Worm (Caenorhabditis elegans) whole organism, early embryonic: Measurements from ENCODE around the gene lap-1.
A peak's percentile ranks its signal among the peaks of the same experiment; 100 is the strongest.

ENCODE experiments used
- B0310.2 ChIP-seq: sonication (generic microtip); optimal IDR thresholded peaks from 2 replicates; lab custom pipeline; 2016; ENCODE audit warnings: mild to moderate bottlenecking, missing genetic modification characterization, missing compliant biosample characterization
- F13C5.2 ChIP-seq: sonication (generic microtip); optimal IDR thresholded peaks from 2 replicates; lab custom pipeline; 2017; ENCODE audit warnings: mild to moderate bottlenecking, missing genetic modification characterization, inconsistent platforms, missing compliant biosample characterization
- aly-1 ChIP-seq: sonication (generic microtip); optimal IDR thresholded peaks from 2 replicates; lab custom pipeline; 2016; ENCODE audit warnings: missing genetic modification characterization, missing compliant biosample characterization
- ama-1 ChIP-seq: fragments of 150-350 bp; optimal IDR thresholded peaks from 2 replicates; lab custom pipeline; 2014
- ceh-13 ChIP-seq: fragments of 200-800 bp; sonication (Bioruptor generic); optimal IDR thresholded peaks from 2 replicates; lab custom pipeline; 2018; ENCODE audit warnings: mild to moderate bottlenecking, missing genetic modification characterization, missing compliant biosample characterization
- ceh-36 ChIP-seq: sonication (generic microtip); optimal IDR thresholded peaks from 2 replicates; lab custom pipeline; 2016; ENCODE audit warnings: missing genetic modification characterization, inconsistent platforms, missing compliant biosample characterization
- ets-7 ChIP-seq: sonication (generic microtip); optimal IDR thresholded peaks from 2 replicates; lab custom pipeline; 2016; ENCODE audit warnings: missing genotype, missing genetic modification characterization, missing compliant biosample characterization
- flt-1 ChIP-seq: fragments of 200-800 bp; sonication (Bioruptor generic); IDR thresholded peaks from 2 replicates; pipeline ENCODE4 v1.3.6; 2022; ENCODE audit warnings: missing genetic modification characterization, missing compliant biosample characterization
- hmbx-1 ChIP-seq: sonication (generic microtip); optimal IDR thresholded peaks from 2 replicates; lab custom pipeline; 2016; ENCODE audit warnings: mild to moderate bottlenecking, missing genetic modification characterization, missing compliant biosample characterization
- hmg-4 ChIP-seq: fragments of 200-800 bp; sonication (Bioruptor generic); optimal IDR thresholded peaks from 2 replicates; lab custom pipeline; 2018; ENCODE audit warnings: mild to moderate bottlenecking, missing genetic modification characterization, missing compliant biosample characterization
- hnd-1 ChIP-seq: sonication (generic microtip); optimal IDR thresholded peaks from 2 replicates; lab custom pipeline; 2016; ENCODE audit warnings: missing genetic modification characterization, missing compliant biosample characterization
- pes-1 ChIP-seq: fragments of 200-800 bp; sonication (Bioruptor generic); IDR thresholded peaks from 2 replicates; pipeline ENCODE4 v1.3.6; 2022; ENCODE audit warnings: missing genetic modification reagents, missing genetic modification characterization, missing compliant biosample characterization
- scrt-1 ChIP-seq: fragments of 200-800 bp; sonication (Bioruptor generic); IDR thresholded peaks from 2 replicates; pipeline ENCODE4 v1.3.6; 2022; ENCODE audit warnings: missing genetic modification characterization, missing compliant biosample characterization
- sea-1 ChIP-seq: fragments of 200-800 bp; sonication (Bioruptor generic); conservative IDR thresholded peaks from 2 replicates; pipeline ENCODE4 v1.3.6; 2022; ENCODE audit warnings: missing genetic modification characterization, missing compliant biosample characterization
- tbx-11 ChIP-seq: fragments of 200-800 bp; sonication (Bioruptor generic); IDR thresholded peaks from 2 replicates; pipeline ENCODE4 v1.3.6; 2022; ENCODE audit warnings: missing genetic modification characterization, missing compliant biosample characterization
- tbx-37 ChIP-seq: fragments of 200-800 bp; sonication (Bioruptor generic); conservative IDR thresholded peaks from 2 replicates; pipeline ENCODE4 v1.3.6; 2022; ENCODE audit warnings: missing genetic modification reagents, missing genetic modification characterization, missing compliant biosample characterization
- tra-4 ChIP-seq: sonication (generic microtip); optimal IDR thresholded peaks from 2 replicates; lab custom pipeline; 2017; ENCODE audit warnings: missing genetic modification characterization, missing compliant biosample characterization

lap-1 gene

ce11 chrIII:8417192-8417967 lies 15.7 kb upstream of the lap-1 start:
- TF ChIP-seq F13C5.2 (peak; percentile 15), ceh-13 (GFP tag; lab: Kevin White, UChicago) (no peak), hmbx-1 (no peak), hnd-1 (tag; lab: Kevin White, UChicago) (no peak), ceh-36 (tag; lab: Kevin White, UChicago) (no peak), scrt-1 (GFP tag; lab: Robert Waterston, UW) (no peak), tra-4 (tag; lab: Kevin White, UChicago) (no peak), aly-1 (tag; lab: Kevin White, UChicago) (no peak), B0310.2 (tag; lab: Kevin White, UChicago) (peak; percentile 26), flt-1 (GFP tag; lab: Robert Waterston, UW) (0 out of 2 replicates have a peak, but pooled peaks have one; percentile 2), ets-7 (tag; lab: Kevin White, UChicago) (no peak), tbx-11 (GFP tag; lab: Robert Waterston, UW) (no peak), tbx-37 (GFP tag; lab: Robert Waterston, UW) (no peak), pes-1 (GFP tag; lab: Robert Waterston, UW) (no peak), sea-1 (GFP tag; lab: Robert Waterston, UW) (no peak), hmg-4 (GFP tag; lab: Kevin White, UChicago) (peak; percentile 47), ama-1 (lab: Kevin White, UChicago) (no peak)

ce11 chrIII:8416871-8417191 lies 15.1 kb upstream of the lap-1 start:
- TF ChIP-seq sea-1 (GFP tag; lab: Robert Waterston, UW) (no peak), hmg-4 (GFP tag; lab: Kevin White, UChicago) (no peak), hmbx-1 (no peak), F13C5.2 (no peak), ets-7 (tag; lab: Kevin White, UChicago) (no peak), scrt-1 (GFP tag; lab: Robert Waterston, UW) (no peak), hnd-1 (tag; lab: Kevin White, UChicago) (no peak), ceh-36 (tag; lab: Kevin White, UChicago) (no peak)

ce11 chrIII:8413501-8413900 lies 11.8 kb upstream of the lap-1 start:
- TF ChIP-seq tbx-37 (GFP tag; lab: Robert Waterston, UW), result no peak
- no peak for TF ChIP-seq tbx-11 (GFP tag; lab: Robert Waterston, UW)
- no peak for TF ChIP-seq F13C5.2
- TF ChIP-seq aly-1 (tag; lab: Kevin White, UChicago), result no peak
- TF ChIP-seq ama-1 (lab: Kevin White, UChicago), result no peak
- no peak for TF ChIP-seq hnd-1 (tag; lab: Kevin White, UChicago)
- no peak for TF ChIP-seq hmg-4 (GFP tag; lab: Kevin White, UChicago)
- TF ChIP-seq flt-1 (GFP tag; lab: Robert Waterston, UW), result no peak
- no peak for TF ChIP-seq ceh-13 (GFP tag; lab: Kevin White, UChicago)
- no peak for TF ChIP-seq hmbx-1
- no peak for TF ChIP-seq B0310.2 (tag; lab: Kevin White, UChicago)
- TF ChIP-seq scrt-1 (GFP tag; lab: Robert Waterston, UW), result no peak
- TF ChIP-seq sea-1 (GFP tag; lab: Robert Waterston, UW), result no peak
- TF ChIP-seq ets-7 (tag; lab: Kevin White, UChicago), result no peak
- TF ChIP-seq tra-4 (tag; lab: Kevin White, UChicago), result no peak
- TF ChIP-seq ceh-36 (tag; lab: Kevin White, UChicago), result no peak

- no peak for TF ChIP-seq hmbx-1
- TF ChIP-seq ama-1 (lab: Kevin White, UChicago), result no peak
- no peak for TF ChIP-seq hnd-1 (tag; lab: Kevin White, UChicago)
- no peak for TF ChIP-seq tra-4 (tag; lab: Kevin White, UChicago)
- TF ChIP-seq B0310.2 (tag; lab: Kevin White, UChicago), result no peak
- no peak for TF ChIP-seq sea-1 (GFP tag; lab: Robert Waterston, UW)
- TF ChIP-seq scrt-1 (GFP tag; lab: Robert Waterston, UW), result no peak
- TF ChIP-seq hmg-4 (GFP tag; lab: Kevin White, UChicago), result peak; percentile 45
- 0 out of 2 replicates have a peak, but pooled peaks have one; percentile 43 for TF ChIP-seq pes-1 (GFP tag; lab: Robert Waterston, UW)
- peak; percentile 13 for TF ChIP-seq F13C5.2
These were observed 10.2 kb upstream of the lap-1 start for ce11 chrIII:8411976-8412375.

- TF ChIP-seq flt-1 (GFP tag; lab: Robert Waterston, UW) (no peak), hmg-4 (GFP tag; lab: Kevin White, UChicago) (no peak), scrt-1 (GFP tag; lab: Robert Waterston, UW) (no peak), tbx-37 (GFP tag; lab: Robert Waterston, UW) (no peak), ets-7 (tag; lab: Kevin White, UChicago) (no peak), pes-1 (GFP tag; lab: Robert Waterston, UW) (no peak), B0310.2 (tag; lab: Kevin White, UChicago) (no peak), ceh-36 (tag; lab: Kevin White, UChicago) (no peak), tra-4 (tag; lab: Kevin White, UChicago) (no peak), aly-1 (tag; lab: Kevin White, UChicago) (no peak), hnd-1 (tag; lab: Kevin White, UChicago) (no peak), sea-1 (GFP tag; lab: Robert Waterston, UW) (no peak), hmbx-1 (no peak), F13C5.2 (no peak)
These were observed 9.0 kb upstream of the lap-1 start for ce11 chrIII:8410747-8411146.

ce11 chrIII:8409166-8409565 lies 7.4 kb upstream of the lap-1 start, which contains the start of gene ZK353.9:
Gene ZK353.9 (plus strand): TSS chrIII:8409496.
- TF ChIP-seq tra-4 (tag; lab: Kevin White, UChicago) (no peak), sea-1 (GFP tag; lab: Robert Waterston, UW) (no peak), ceh-36 (tag; lab: Kevin White, UChicago) (no peak)
